Worm (Caenorhabditis elegans) whole organism, midembryonic: ENCODE measurements around the gene atl-1.

Experiments used
- T22C8.4 ChIP-seq: fragments of 200-800 bp; sonication (Bioruptor generic); IDR thresholded peaks from 2 replicates; pipeline ENCODE4 v1.3.6; 2022; ENCODE audit warnings: missing genetic modification characterization, missing compliant biosample characterization
- flt-1 ChIP-seq: fragments of 200-800 bp; sonication (Bioruptor generic); IDR thresholded peaks from 2 replicates; pipeline ENCODE4 v1.3.6; 2022; ENCODE audit warnings: missing genetic modification characterization, missing compliant biosample characterization
- med-1 ChIP-seq: sonication (generic microtip); optimal IDR thresholded peaks from 2 replicates; lab custom pipeline; 2017; ENCODE audit warnings: missing genetic modification characterization, mild to moderate bottlenecking, missing compliant biosample characterization, antibody characterized with exemption, missing genetic modification reagents; ENCODE audit not compliant: insufficient read depth
- ref-1 ChIP-seq: fragments of 200-800 bp; sonication (Bioruptor generic); conservative IDR thresholded peaks from 2 replicates; pipeline ENCODE4 v1.3.6; 2022; ENCODE audit warnings: missing genetic modification reagents, missing genetic modification characterization, missing compliant biosample characterization
- tab-1 ChIP-seq: fragments of 200-800 bp; sonication (Bioruptor generic); IDR thresholded peaks from 2 replicates; pipeline ENCODE4 v1.3.6; 2022; ENCODE audit warnings: missing genetic modification characterization, missing compliant biosample characterization
- ztf-23 ChIP-seq: fragments of 200-800 bp; sonication (Bioruptor generic); IDR thresholded peaks from 2 replicates; pipeline ENCODE4 v1.3.6; 2022; ENCODE audit warnings: missing genetic modification reagents, missing genetic modification characterization, missing compliant biosample characterization

ce11 chrV:9632348-9632747 is 13.0 kb downstream of the atl-1 start:
- no peak for TF ChIP-seq T22C8.4 (GFP tag; lab: Robert Waterston, UW)
- TF ChIP-seq flt-1 (GFP tag; lab: Robert Waterston, UW) = no peak
- TF ChIP-seq ztf-23 (GFP tag; lab: Robert Waterston, UW) = no peak
- no peak for TF ChIP-seq ref-1 (GFP tag; lab: Robert Waterston, UW)
- TF ChIP-seq med-1 (GFP tag; lab: Kevin White, UChicago) = no peak
- no peak for TF ChIP-seq tab-1
